Worm (Caenorhabditis elegans) whole organism, L2 larva: Measurements from ENCODE around the gene Y39E4B.13.

ENCODE experiments used
- fos-1 ChIP-seq: fragments of 150-350 bp; optimal IDR thresholded peaks from 2 replicates; lab custom pipeline; 2014; ENCODE audit warnings: missing biosample characterization, missing genetic modification characterization
- nhr-10 ChIP-seq: sonication (generic microtip); optimal IDR thresholded peaks from 2 replicates; lab custom pipeline; 2017; ENCODE audit warnings: missing biosample characterization, missing genetic modification characterization
- nhr-12 ChIP-seq: fragments of 150-350 bp; optimal IDR thresholded peaks from 2 replicates; lab custom pipeline; 2014; ENCODE audit warnings: missing biosample characterization, missing genetic modification characterization
- nhr-237 ChIP-seq: fragments of 150-350 bp; optimal IDR thresholded peaks from 2 replicates; lab custom pipeline; 2014; ENCODE audit warnings: missing biosample characterization, missing genetic modification characterization
- peb-1 ChIP-seq: fragments of 150-350 bp; optimal IDR thresholded peaks from 2 replicates; lab custom pipeline; 2014; ENCODE audit warnings: missing biosample characterization, missing genetic modification characterization
- unc-39 ChIP-seq: fragments of 150-350 bp; optimal IDR thresholded peaks from 2 replicates; lab custom pipeline; 2014; ENCODE audit warnings: missing biosample characterization, missing genetic modification characterization

DNA sequence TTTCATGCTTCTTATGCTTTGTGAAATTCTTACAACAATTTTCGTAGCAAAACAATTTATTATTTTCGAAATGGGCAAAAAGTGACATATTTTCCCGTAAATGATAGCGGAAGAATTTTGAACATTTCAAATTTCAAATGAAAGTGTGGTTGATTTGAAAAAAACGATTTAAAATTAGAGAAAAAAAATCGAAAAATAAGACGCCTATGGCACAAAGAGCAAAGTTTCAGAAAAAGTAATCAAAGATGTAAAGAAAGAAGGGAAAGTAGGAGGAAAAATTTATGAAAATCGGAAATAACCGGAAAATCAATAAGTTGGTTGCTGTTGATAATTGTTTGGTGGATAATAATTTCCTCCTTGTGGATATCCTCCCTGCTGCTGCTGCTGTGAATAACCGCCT, 3.5 kb upstream of the Y39E4B.13 start:
- no peak for TF ChIP-seq fos-1
- no peak for TF ChIP-seq nhr-12 (tag; lab: Kevin White, UChicago)
- no peak for TF ChIP-seq nhr-10 (tag; lab: Kevin White, UChicago)
- TF ChIP-seq peb-1 (tag; lab: Kevin White, UChicago), result no peak
- TF ChIP-seq nhr-237 (tag; lab: Kevin White, UChicago), result no peak
- no peak for TF ChIP-seq unc-39 (tag; lab: Kevin White, UChicago)
